Fruit fly (Drosophila melanogaster): Measurements from ENCODE around the gene CG15506.

- TF ChIP-seq h (optimal IDR thresholded peaks at IDR 0.05): no peak
- TF ChIP-seq insv (optimal IDR thresholded peaks at IDR 0.05): no peak
- no peak for TF ChIP-seq Myc (optimal IDR thresholded peaks at IDR 0.05)
- TF ChIP-seq psq (optimal IDR thresholded peaks at IDR 0.05): no peak
- no peak for TF ChIP-seq ttk (optimal IDR thresholded peaks at IDR 0.05)
- no peak for TF ChIP-seq Sin3A (optimal IDR thresholded peaks at IDR 0.05)
These were observed 46.3 kb upstream of the CG15506 start, which contains the start of gene ppk19 for dm6 chr3R:29672156-29672555.

All from Kc167 (cell line).